Fruit fly (Drosophila melanogaster) whole organism, prepupa: ENCODE results near the gene CG13766.
A peak's percentile ranks its signal among the peaks of the same experiment; 100 is the strongest.

Experiments
- CG10631 ChIP-seq: fragments of 200-800 bp; sonication (Bioruptor generic); optimal IDR thresholded peaks from 2 replicates; lab custom pipeline; 2016; ENCODE audit warnings: missing biosample characterization, missing genetic modification characterization
- CG11294 ChIP-seq: fragments of 200-800 bp; sonication (Bioruptor generic); IDR thresholded peaks from 2 replicates; pipeline ENCODE4 v1.3.6; 2022; ENCODE audit warnings: missing biosample characterization, missing genetic modification characterization
- CG11902 ChIP-seq: fragments of 200-800 bp; sonication (Bioruptor generic); optimal IDR thresholded peaks from 3 replicates; lab custom pipeline; 2016; ENCODE audit warnings: missing biosample characterization, missing genetic modification characterization
- CG15336 ChIP-seq: fragments of 200-800 bp; sonication (Bioruptor generic); IDR thresholded peaks from 2 replicates; pipeline ENCODE4 v1.3.6; 2022; ENCODE audit warnings: missing biosample characterization, missing genetic modification characterization
- CG16779 ChIP-seq: fragments of 200-800 bp; sonication (Bioruptor generic); optimal IDR thresholded peaks from 3 replicates; lab custom pipeline; 2017; ENCODE audit warnings: missing biosample characterization, mild to moderate bottlenecking, missing genetic modification characterization
- CG3032 ChIP-seq: fragments of 200-800 bp; optimal IDR thresholded peaks from 2 replicates; lab custom pipeline; 2019; ENCODE audit warnings: missing biosample characterization, mild to moderate bottlenecking, missing genetic modification characterization, moderate library complexity
- CG31627 ChIP-seq: fragments of 200-800 bp; sonication (Bioruptor generic); optimal IDR thresholded peaks from 3 replicates; lab custom pipeline; 2016; ENCODE audit warnings: missing biosample characterization, missing genetic modification characterization
- CG32006 ChIP-seq: fragments of 200-800 bp; sonication (Bioruptor generic); optimal IDR thresholded peaks from 3 replicates; lab custom pipeline; 2017; ENCODE audit warnings: missing biosample characterization, mild to moderate bottlenecking, missing genetic modification characterization
- CG34406 ChIP-seq: fragments of 200-800 bp; sonication (Bioruptor generic); optimal IDR thresholded peaks from 3 replicates; lab custom pipeline; 2016; ENCODE audit warnings: missing biosample characterization, missing genetic modification characterization
- CG3919 ChIP-seq: fragments of 200-800 bp; sonication (Bioruptor generic); optimal IDR thresholded peaks from 3 replicates; lab custom pipeline; 2016; ENCODE audit warnings: missing biosample characterization, missing genetic modification characterization
- CG6163 ChIP-seq: fragments of 200-800 bp; sonication (Bioruptor generic); IDR thresholded peaks from 3 replicates; pipeline ENCODE4 v1.3.6; 2022; ENCODE audit warnings: missing biosample characterization, missing genetic modification characterization
- CG6792 ChIP-seq: fragments of 200-800 bp; sonication (Bioruptor generic); optimal IDR thresholded peaks from 3 replicates; lab custom pipeline; 2016; ENCODE audit warnings: missing biosample characterization, missing genetic modification characterization
- CG6808 ChIP-seq: fragments of 200-800 bp; sonication (Bioruptor generic); optimal IDR thresholded peaks from 3 replicates; lab custom pipeline; 2017; ENCODE audit warnings: missing biosample characterization, missing genetic modification characterization, mild to moderate bottlenecking, moderate library complexity, missing genetic modification reagents
- CG6854 ChIP-seq: fragments of 200-800 bp; sonication (Bioruptor generic); optimal IDR thresholded peaks from 2 replicates; lab custom pipeline; 2017; ENCODE audit warnings: missing biosample characterization, mild to moderate bottlenecking, missing genetic modification characterization
- CG8319 ChIP-seq: fragments of 200-800 bp; sonication (Bioruptor generic); optimal IDR thresholded peaks from 3 replicates; lab custom pipeline; 2016; ENCODE audit warnings: missing biosample characterization, missing genetic modification characterization
- Eip75B ChIP-seq: fragments of 200-800 bp; sonication (Bioruptor generic); optimal IDR thresholded peaks from 3 replicates; lab custom pipeline; 2016; ENCODE audit warnings: missing biosample characterization, missing genetic modification characterization
- Eip78C ChIP-seq: fragments of 200-800 bp; sonication (Bioruptor generic); peaks from one replicate; lab custom pipeline; 2016; ENCODE audit warnings: missing biosample characterization, missing genetic modification characterization
- Eip93F ChIP-seq: fragments of 200-800 bp; sonication (Bioruptor generic); optimal IDR thresholded peaks from 2 replicates; lab custom pipeline; 2016; ENCODE audit warnings: missing biosample characterization, mild to moderate bottlenecking, missing genetic modification characterization
- Ets21C ChIP-seq: fragments of 200-800 bp; sonication (Bioruptor generic); optimal IDR thresholded peaks from 3 replicates; lab custom pipeline; 2016; ENCODE audit warnings: missing biosample characterization, missing genetic modification characterization
- Ets96B ChIP-seq: fragments of 200-800 bp; optimal IDR thresholded peaks from 2 replicates; lab custom pipeline; 2019; ENCODE audit warnings: missing biosample characterization, mild to moderate bottlenecking, missing genetic modification characterization, moderate library complexity
- Gug ChIP-seq: fragments of 200-800 bp; sonication (Bioruptor generic); IDR thresholded peaks from 2 replicates; pipeline ENCODE4 v1.3.6; 2022; ENCODE audit warnings: missing biosample characterization, missing genetic modification characterization
- Hr38 ChIP-seq: sonication (Bioruptor generic); optimal IDR thresholded peaks from 2 replicates; lab custom pipeline; 2016; ENCODE audit warnings: missing biosample characterization, missing genetic modification characterization
- Hr39 ChIP-seq: fragments of 200-800 bp; sonication (Bioruptor generic); optimal IDR thresholded peaks from 2 replicates; lab custom pipeline; 2016; ENCODE audit warnings: missing biosample characterization, missing genetic modification characterization
- Hr4 ChIP-seq: fragments of 200-800 bp; sonication (Bioruptor generic); optimal IDR thresholded peaks from 3 replicates; lab custom pipeline; 2016; ENCODE audit warnings: missing biosample characterization, missing genetic modification characterization
- Met ChIP-seq: fragments of 200-800 bp; sonication (Bioruptor generic); optimal IDR thresholded peaks from 3 replicates; lab custom pipeline; 2016; ENCODE audit warnings: missing biosample characterization, missing genetic modification characterization
- Smox ChIP-seq: fragments of 200-800 bp; sonication (Bioruptor generic); optimal IDR thresholded peaks from 3 replicates; lab custom pipeline; 2016; ENCODE audit warnings: missing biosample characterization, missing genetic modification characterization
- Sox102F ChIP-seq: fragments of 200-800 bp; sonication (Bioruptor generic); optimal IDR thresholded peaks from 2 replicates; lab custom pipeline; 2016; ENCODE audit warnings: missing biosample characterization, mild to moderate bottlenecking, missing genetic modification characterization
- Sox14 ChIP-seq: fragments of 200-800 bp; sonication (Bioruptor generic); optimal IDR thresholded peaks from 3 replicates; lab custom pipeline; 2016; ENCODE audit warnings: missing biosample characterization, missing genetic modification characterization
- Sox15 ChIP-seq: fragments of 200-800 bp; sonication (Bioruptor generic); optimal IDR thresholded peaks from 3 replicates; lab custom pipeline; 2016; ENCODE audit warnings: missing biosample characterization, missing genetic modification characterization
- achi ChIP-seq: fragments of 200-800 bp; sonication (Bioruptor generic); optimal IDR thresholded peaks from 3 replicates; lab custom pipeline; 2016; ENCODE audit warnings: missing biosample characterization, missing genetic modification characterization
- acj6 ChIP-seq: fragments of 200-800 bp; sonication (Bioruptor generic); optimal IDR thresholded peaks from 3 replicates; lab custom pipeline; 2016; ENCODE audit warnings: missing biosample characterization, missing genetic modification characterization
- cyc ChIP-seq: fragments of 200-800 bp; sonication (Bioruptor generic); optimal IDR thresholded peaks from 3 replicates; lab custom pipeline; 2016; ENCODE audit warnings: missing biosample characterization, missing genetic modification characterization
- dac ChIP-seq: fragments of 200-800 bp; sonication (Bioruptor generic); optimal IDR thresholded peaks from 2 replicates; lab custom pipeline; 2017; ENCODE audit warnings: missing biosample characterization, mild to moderate bottlenecking, missing genetic modification characterization
- eg ChIP-seq: fragments of 200-800 bp; sonication (Bioruptor generic); IDR thresholded peaks from 3 replicates; pipeline ENCODE4 v1.3.6; 2022; ENCODE audit warnings: missing biosample characterization, missing genetic modification characterization
- esn ChIP-seq: fragments of 200-800 bp; sonication (Bioruptor generic); optimal IDR thresholded peaks from 2 replicates; lab custom pipeline; 2016; ENCODE audit warnings: missing biosample characterization, mild to moderate bottlenecking, missing genetic modification characterization, moderate library complexity
- fd59A ChIP-seq: fragments of 200-800 bp; sonication (Bioruptor generic); optimal IDR thresholded peaks from 2 replicates; lab custom pipeline; 2017; ENCODE audit warnings: missing biosample characterization, mild to moderate bottlenecking, missing genetic modification characterization, missing genetic modification reagents
- fd85E ChIP-seq: fragments of 200-800 bp; sonication (Bioruptor generic); optimal IDR thresholded peaks from 3 replicates; lab custom pipeline; 2016; ENCODE audit warnings: missing biosample characterization, missing genetic modification characterization
- fkh ChIP-seq: fragments of 200-800 bp; sonication (Bioruptor generic); optimal IDR thresholded peaks from 3 replicates; lab custom pipeline; 2017; ENCODE audit warnings: missing biosample characterization, mild to moderate bottlenecking, missing genetic modification characterization, moderate library complexity
- lz ChIP-seq: fragments of 200-800 bp; sonication (Bioruptor generic); optimal IDR thresholded peaks from 3 replicates; lab custom pipeline; 2016; ENCODE audit warnings: missing biosample characterization, missing genetic modification characterization
- net ChIP-seq: fragments of 200-800 bp; sonication (Bioruptor generic); optimal IDR thresholded peaks from 3 replicates; lab custom pipeline; 2016; ENCODE audit warnings: missing biosample characterization, missing genetic modification characterization
- salr ChIP-seq, 2 experiments: fragments of 200-800 bp; sonication (Bioruptor generic); optimal IDR thresholded peaks; 3 replicates each; lab custom pipeline; 2016 to 2018; ENCODE audit warnings: missing biosample characterization in 2 of 2, missing genetic modification characterization in 2 of 2, mild to moderate bottlenecking in 1 of 2
- ss ChIP-seq, 2 experiments: fragments of 200-800 bp; sonication (Bioruptor generic); optimal IDR thresholded peaks; 2 replicates in 1 of 2; 3 replicates in 1 of 2; lab custom pipeline; 2017 to 2018; ENCODE audit warnings: mild to moderate bottlenecking in 2 of 2, missing biosample characterization in 2 of 2, missing genetic modification characterization in 2 of 2, moderate library complexity in 1 of 2
- svp ChIP-seq: fragments of 200-800 bp; sonication (Bioruptor generic); peaks from one replicate; lab custom pipeline; 2016; ENCODE audit warnings: missing biosample characterization, missing genetic modification characterization
- vri ChIP-seq: fragments of 200-800 bp; sonication (Bioruptor generic); optimal IDR thresholded peaks from 3 replicates; lab custom pipeline; 2016; ENCODE audit warnings: missing biosample characterization, mild to moderate bottlenecking, missing genetic modification characterization

Gene CG13766

DNA sequence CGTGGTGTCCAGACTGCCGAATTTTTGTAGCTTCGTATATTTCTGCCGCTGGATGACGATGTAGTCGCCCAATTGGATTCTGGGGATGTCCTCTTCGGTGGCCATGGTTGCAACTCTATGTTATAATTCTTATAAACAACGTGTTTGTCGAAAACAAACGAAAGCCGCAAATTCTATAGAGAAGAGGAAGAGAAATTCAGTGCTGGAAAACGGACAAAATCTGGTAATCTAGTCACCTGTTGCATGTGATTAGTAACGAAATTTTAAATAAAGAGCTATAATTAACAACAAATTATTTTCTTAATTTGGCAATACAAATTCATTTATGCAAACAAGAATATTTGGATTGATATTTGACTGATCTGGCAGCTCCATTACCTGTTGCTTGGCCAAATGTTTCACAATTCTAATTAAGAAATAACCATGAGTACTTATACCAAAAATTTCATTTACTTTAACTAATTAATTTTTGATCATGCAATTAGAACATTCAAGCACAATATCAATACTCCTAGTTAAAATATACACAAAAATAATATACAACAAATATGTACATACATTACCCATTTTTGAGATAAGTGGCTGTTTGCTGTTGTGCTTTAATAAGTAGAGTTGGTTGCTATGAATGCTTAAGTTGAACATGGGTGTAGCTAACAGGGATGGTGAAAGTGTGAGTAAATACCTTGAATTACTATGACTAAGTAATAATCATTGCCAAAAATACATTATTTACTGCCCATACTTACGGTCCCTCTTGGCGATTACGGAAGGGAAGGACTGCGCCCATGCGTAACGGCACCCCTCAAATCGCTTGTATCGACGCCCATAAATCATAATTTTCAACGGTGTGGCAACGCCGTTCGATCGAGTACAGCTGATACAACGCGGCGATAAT is 4.3 kb downstream of the CG13766 start, which contains the start of the genes Trmt6 and Ent2 (continued):
- TF ChIP-seq acj6 (peak; percentile 98), CG3032 (peak; percentile 95), CG31627 (peak; percentile 99), CG6792 (GFP tag; lab: Kevin White, UChicago) (peak; percentile 98), Hr4 (GFP tag; lab: Kevin White, UChicago) (peak; percentile 99), CG15336 (peak; percentile 95), svp (GFP tag; lab: Kevin White, UChicago) (peak; percentile 98), Gug (GFP tag; lab: Robert Waterston, UW) (peak; percentile 98), vri (GFP tag; lab: Kevin White, UChicago) (peak; percentile 95), CG11902 (GFP tag; lab: Kevin White, UChicago) (peak; percentile 98), CG16779 (tag; lab: Kevin White, UChicago) (peak; percentile 89), CG3919 (peak; percentile 98), net (GFP tag; lab: Kevin White, UChicago) (peak; percentile 97), Eip78C (GFP tag; lab: Kevin White, UChicago) (peak; percentile 99), CG32006 (GFP tag; lab: Kevin White, UChicago) (peak; percentile 98), CG6163 (GFP tag; lab: Robert Waterston, UW) (peak; percentile 99), CG34406 (peak; percentile 96), lz (GFP tag; lab: Kevin White, UChicago) (peak; percentile 97), Sox15 (GFP tag; lab: Kevin White, UChicago) (peak; percentile 98), salr (GFP tag; optimal IDR thresholded peaks at IDR 0.05; lab: Kevin White, UChicago) (peak; percentile 99), Smox (peak; percentile 96), Met (GFP tag; lab: Kevin White, UChicago) (peak; percentile 93), Eip75B (GFP tag; lab: Kevin White, UChicago) (peak; percentile 96), ss (GFP tag; optimal IDR thresholded peaks at IDR 0.05; lab: Kevin White, UChicago) (peak; percentile 85 to 92), CG6854 (GFP tag; lab: Kevin White, UChicago) (peak; percentile 89), Ets21C (peak; percentile 96), eg (peak; percentile 99), dac (GFP tag; lab: Kevin White, UChicago) (peak; percentile 94), fd59A (GFP tag; lab: Kevin White, UChicago) (peak; percentile 92), CG6808 (GFP tag; lab: Kevin White, UChicago) (peak; percentile 85), fd85E (GFP tag; lab: Kevin White, UChicago) (peak; percentile 90), CG11294 (GFP tag; lab: Robert Waterston, UW) (peak; percentile 98), Ets96B (tag; lab: Kevin White, UChicago) (peak; percentile 96)

DNA sequence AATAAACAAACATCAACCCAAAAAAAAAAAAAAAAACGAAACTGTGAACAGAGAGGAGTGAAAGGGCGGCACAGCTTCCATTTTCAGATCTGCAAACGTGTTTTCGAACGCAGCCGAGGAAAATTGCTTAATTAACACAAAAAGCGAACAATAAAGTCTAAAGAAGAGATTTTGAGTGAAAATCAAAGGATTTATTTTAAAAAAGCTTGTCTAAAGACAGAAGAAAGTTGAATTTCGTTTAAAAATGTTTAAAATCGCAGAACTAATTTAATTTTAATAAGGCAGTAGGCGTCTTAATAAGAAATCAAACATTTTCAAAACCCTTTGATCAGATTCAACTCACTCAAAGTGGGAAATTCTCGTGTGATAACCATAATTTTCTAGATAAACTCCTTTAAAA is 6.8 kb downstream of the CG13766 start, which contains the start of gene COX5BL:
TSS of gene COX5BL (plus strand) at position 301 of the 400 bp plus-strand sequence.
- TF ChIP-seq CG16779 (tag; lab: Kevin White, UChicago) (no peak), esn (no peak)
- TF ChIP-seq, all 60 proteins: peak for 0

DNA sequence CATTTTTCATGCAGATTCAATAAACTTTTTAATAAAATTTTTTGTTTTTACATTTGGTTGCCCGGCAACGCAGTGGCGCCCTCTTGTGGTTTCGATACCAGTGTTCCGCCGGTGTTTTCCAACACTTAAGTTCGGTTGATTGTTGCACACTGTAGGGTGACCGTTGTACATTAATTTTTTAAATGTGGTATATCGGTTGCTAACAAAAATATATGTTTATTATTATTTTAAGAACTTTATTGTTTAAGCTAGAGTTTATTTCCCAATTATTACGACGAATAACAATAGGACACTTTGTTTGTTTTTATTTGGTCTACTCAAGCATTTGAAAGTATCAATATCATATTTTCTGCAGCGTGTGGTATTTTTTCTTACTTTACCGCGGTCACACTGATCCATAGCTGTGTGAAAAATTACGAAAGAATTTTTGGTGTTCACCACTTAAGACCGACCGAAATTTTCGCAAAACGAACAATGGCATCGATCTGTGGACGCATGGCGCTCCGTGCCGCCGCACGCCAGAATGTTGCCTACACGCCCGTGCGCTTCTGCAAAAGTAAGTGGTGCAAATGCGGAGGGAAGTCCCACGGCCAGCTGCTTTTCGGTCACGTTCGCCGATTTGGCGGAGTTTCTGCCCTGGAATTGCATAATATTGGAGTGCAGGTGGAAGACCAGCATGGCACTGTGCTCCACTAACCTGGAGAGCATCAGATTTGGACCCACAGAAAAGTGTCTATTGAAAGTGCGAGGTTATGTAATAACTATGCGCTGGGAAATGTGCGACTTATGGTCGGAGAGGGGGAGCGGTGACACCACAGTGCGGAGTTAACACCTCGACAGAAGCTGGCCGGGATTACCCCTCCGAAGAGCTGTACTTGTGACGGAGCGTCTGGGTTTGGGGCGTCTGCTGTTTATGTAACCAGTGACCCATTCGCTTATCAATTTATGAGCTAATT is 8.3 kb downstream of the CG13766 start, which contains the start of the genes IFT52 and COX5B:
TSS of gene IFT52 (minus strand) at position 74 of the 956 bp plus-strand sequence.
TSS of gene COX5B (plus strand) at position 372 of the 956 bp plus-strand sequence.
- TF ChIP-seq Hr38 (GFP tag; lab: Kevin White, UChicago) = no peak
- TF ChIP-seq CG8319 (GFP tag; lab: Kevin White, UChicago) = peak; percentile 29
- peak; percentile 3 for TF ChIP-seq Sox14 (GFP tag; lab: Kevin White, UChicago)
- TF ChIP-seq fkh (GFP tag; lab: Kevin White, UChicago) = peak; percentile 15
- peak; percentile 9 for TF ChIP-seq CG34406
- TF ChIP-seq CG31627 = peak; percentile 60
- no peak for TF ChIP-seq CG10631 (GFP tag; lab: Kevin White, UChicago)
- TF ChIP-seq Hr4 (GFP tag; lab: Kevin White, UChicago) = peak; percentile 16
- TF ChIP-seq eg = no peak
- peak; percentile 20 for TF ChIP-seq Smox
- TF ChIP-seq vri (GFP tag; lab: Kevin White, UChicago) = peak; percentile 53
- TF ChIP-seq achi (GFP tag; lab: Kevin White, UChicago) = peak; percentile 9
- peak; percentile 78 for TF ChIP-seq cyc (GFP tag; lab: Kevin White, UChicago)
- peak; percentile 19 for TF ChIP-seq Sox102F (GFP tag; lab: Kevin White, UChicago)
- TF ChIP-seq Eip93F (GFP tag; lab: Kevin White, UChicago) = no peak
- TF ChIP-seq CG11902 (GFP tag; lab: Kevin White, UChicago) = peak; percentile 58
- peak; percentile 81 for TF ChIP-seq Eip78C (GFP tag; lab: Kevin White, UChicago)
- no peak for TF ChIP-seq net (GFP tag; lab: Kevin White, UChicago)
- TF ChIP-seq Hr39 (GFP tag; lab: Kevin White, UChicago) = peak; percentile 57
- peak; percentile 15 for TF ChIP-seq Eip75B (GFP tag; lab: Kevin White, UChicago)
